Fruit fly (Drosophila melanogaster) S2 (cell line): ENCODE data around the gene CG33127.

Experiments
- CG8478 ChIP-seq: fragments of >200 bp; optimal IDR thresholded peaks from 2 replicates; lab custom pipeline; 2018
- CTCF ChIP-seq, 2 experiments: fragments of >200 bp; optimal IDR thresholded peaks; 2 replicates each; lab custom pipeline; 2018

- no peak for TF ChIP-seq CTCF (optimal IDR thresholded peaks at IDR 0.05; lab: Kevin White, UChicago)
- TF ChIP-seq CG8478 (lab: Kevin White, UChicago), result no peak
Measured at dm6 chr2L:371747-372146, 49.8 kb downstream of the CG33127 start.
